Worm (Caenorhabditis elegans) whole organism, L3 larva: ENCODE measurements around the gene cpna-2.
A peak's percentile ranks its signal among the peaks of the same experiment; 100 is the strongest.

Experiments used
- R02D3.7 ChIP-seq: fragments of 150-350 bp; optimal IDR thresholded peaks from 2 replicates; lab custom pipeline; 2014; ENCODE audit warnings: missing biosample characterization, missing genetic modification characterization
- ZK546.5 ChIP-seq: sonication (generic microtip); optimal IDR thresholded peaks from 2 replicates; lab custom pipeline; 2017; ENCODE audit warnings: missing biosample characterization, missing genetic modification characterization
- aly-2 ChIP-seq: fragments of 150-350 bp; optimal IDR thresholded peaks from 2 replicates; lab custom pipeline; 2014; ENCODE audit warnings: missing biosample characterization, missing genetic modification characterization
- ama-1 ChIP-seq: fragments of 150-350 bp; optimal IDR thresholded peaks from 2 replicates; lab custom pipeline; 2018
- ceh-16 ChIP-seq: sonication (generic microtip); optimal IDR thresholded peaks from 2 replicates; lab custom pipeline; 2017; ENCODE audit warnings: missing biosample characterization, missing genetic modification characterization
- ceh-82 ChIP-seq: fragments of 150-350 bp; optimal IDR thresholded peaks from 2 replicates; lab custom pipeline; 2014; ENCODE audit warnings: missing biosample characterization, missing genetic modification characterization
- egl-27 ChIP-seq: sonication (generic microtip); optimal IDR thresholded peaks from 4 replicates; lab custom pipeline; 2017; ENCODE audit warnings: missing biosample characterization, missing genetic modification reagents, missing genetic modification characterization
- egl-5 ChIP-seq: fragments of 150-350 bp; optimal IDR thresholded peaks from 2 replicates; lab custom pipeline; 2017; ENCODE audit warnings: missing biosample characterization, missing genetic modification reagents, missing genetic modification characterization, inconsistent platforms
- elt-1 ChIP-seq: fragments of 150-350 bp; optimal IDR thresholded peaks from 2 replicates; lab custom pipeline; 2014; ENCODE audit warnings: missing biosample characterization, missing genetic modification characterization
- elt-2 ChIP-seq: sonication (generic microtip); optimal IDR thresholded peaks from 2 replicates; lab custom pipeline; 2016; ENCODE audit warnings: missing genetic modification reagents, mild to moderate bottlenecking, missing genetic modification characterization, missing compliant biosample characterization
- elt-3 ChIP-seq, 3 experiments: fragments of 150-350 bp in 1 of 3; sonication (generic microtip) in 2 of 3; optimal IDR thresholded peaks; 2 replicates in 2 of 3; 4 replicates in 1 of 3; lab custom pipeline; 2014 to 2017; ENCODE audit warnings: missing biosample characterization in 3 of 3, missing genetic modification characterization in 3 of 3
- eor-1 ChIP-seq, 2 experiments: fragments of 150-350 bp; optimal IDR thresholded peaks; 2 replicates each; lab custom pipeline; 2014 to 2018; ENCODE audit warnings: missing biosample characterization in 2 of 2, missing genetic modification characterization in 2 of 2
- fkh-10 ChIP-seq: sonication (generic microtip); optimal IDR thresholded peaks from 2 replicates; lab custom pipeline; 2017; ENCODE audit warnings: missing biosample characterization, missing genetic modification reagents, missing genetic modification characterization
- fos-1 ChIP-seq: fragments of 150-350 bp; optimal IDR thresholded peaks from 2 replicates; lab custom pipeline; 2014; ENCODE audit warnings: missing biosample characterization, missing genetic modification characterization
- hmg-11 ChIP-seq: sonication (generic microtip); optimal IDR thresholded peaks from 2 replicates; lab custom pipeline; 2016; ENCODE audit warnings: missing genetic modification characterization, missing compliant biosample characterization
- jun-1 ChIP-seq: fragments of 150-350 bp; optimal IDR thresholded peaks from 2 replicates; lab custom pipeline; 2014; ENCODE audit warnings: missing biosample characterization, missing genetic modification reagents, missing genetic modification characterization
- lin-15B ChIP-seq: fragments of 150-350 bp; optimal IDR thresholded peaks from 2 replicates; lab custom pipeline; 2014; ENCODE audit warnings: missing biosample characterization, missing genetic modification characterization
- lin-39 ChIP-seq: fragments of 150-350 bp; optimal IDR thresholded peaks from 2 replicates; lab custom pipeline; 2018; ENCODE audit warnings: missing biosample characterization, missing genetic modification reagents, missing genetic modification characterization
- mdl-1 ChIP-seq: fragments of 150-350 bp; optimal IDR thresholded peaks from 2 replicates; lab custom pipeline; 2014; ENCODE audit warnings: missing biosample characterization, missing genetic modification characterization
- mml-1 ChIP-seq: fragments of 150-350 bp; sonication (generic microtip); optimal IDR thresholded peaks from 3 replicates; lab custom pipeline; 2014; ENCODE audit warnings: missing biosample characterization, missing genetic modification characterization
- nfya-1 ChIP-seq: sonication (generic microtip); optimal IDR thresholded peaks from 2 replicates; lab custom pipeline; 2017; ENCODE audit warnings: missing genetic modification characterization, mild to moderate bottlenecking, missing compliant biosample characterization, antibody characterized with exemption, moderate library complexity; ENCODE audit not compliant: insufficient read depth
- nhr-11 ChIP-seq: fragments of 150-350 bp; optimal IDR thresholded peaks from 2 replicates; lab custom pipeline; 2014; ENCODE audit warnings: missing biosample characterization, missing genetic modification characterization
- nhr-23 ChIP-seq: fragments of 150-350 bp; optimal IDR thresholded peaks from 2 replicates; lab custom pipeline; 2014; ENCODE audit warnings: missing biosample characterization, missing genetic modification reagents, missing genetic modification characterization
- nhr-237 ChIP-seq: fragments of 150-350 bp; optimal IDR thresholded peaks from 2 replicates; lab custom pipeline; 2014; ENCODE audit warnings: missing biosample characterization, missing genetic modification characterization
- nhr-25 ChIP-seq: sonication (generic microtip); optimal IDR thresholded peaks from 2 replicates; lab custom pipeline; 2017; ENCODE audit warnings: missing biosample characterization, missing genetic modification characterization
- nhr-28 ChIP-seq: fragments of 150-350 bp; optimal IDR thresholded peaks from 2 replicates; lab custom pipeline; 2014; ENCODE audit warnings: missing biosample characterization, missing genetic modification characterization
- nhr-76 ChIP-seq: fragments of 150-350 bp; sonication (generic microtip); optimal IDR thresholded peaks from 5 replicates; lab custom pipeline; 2014; ENCODE audit warnings: missing biosample characterization, missing genetic modification characterization
- pha-4 ChIP-seq: fragments of 150-350 bp; optimal IDR thresholded peaks from 2 replicates; lab custom pipeline; 2014; ENCODE audit warnings: missing biosample characterization, missing genetic modification reagents, missing genetic modification characterization
- pqm-1 ChIP-seq: fragments of 150-350 bp; optimal IDR thresholded peaks from 2 replicates; lab custom pipeline; 2017; ENCODE audit warnings: missing biosample characterization, missing genetic modification characterization, inconsistent platforms
- sea-2 ChIP-seq: fragments of 150-350 bp; sonication (generic microtip); optimal IDR thresholded peaks from 4 replicates; lab custom pipeline; 2014; ENCODE audit warnings: missing biosample characterization, missing genetic modification reagents, missing genetic modification characterization
- skn-1 ChIP-seq: fragments of 150-350 bp; optimal IDR thresholded peaks from 2 replicates; lab custom pipeline; 2014; ENCODE audit warnings: missing biosample characterization, missing genetic modification characterization
- snpc-4 ChIP-seq: fragments of 150-350 bp; optimal IDR thresholded peaks from 2 replicates; lab custom pipeline; 2014; ENCODE audit warnings: missing biosample characterization, missing genetic modification characterization
- tbx-2 ChIP-seq: sonication (generic microtip); optimal IDR thresholded peaks from 2 replicates; lab custom pipeline; 2016; ENCODE audit warnings: mild to moderate bottlenecking, missing genetic modification characterization, missing compliant biosample characterization
- unc-39 ChIP-seq: sonication (generic microtip); optimal IDR thresholded peaks from 4 replicates; lab custom pipeline; 2017; ENCODE audit warnings: missing biosample characterization, missing genetic modification characterization
- unc-62 ChIP-seq: fragments of 150-350 bp; sonication (generic microtip); optimal IDR thresholded peaks from 4 replicates; lab custom pipeline; 2014; ENCODE audit warnings: missing biosample characterization, missing genetic modification reagents, missing genetic modification characterization
- ztf-11 ChIP-seq: fragments of 150-350 bp; optimal IDR thresholded peaks from 2 replicates; lab custom pipeline; 2014; ENCODE audit warnings: missing biosample characterization, missing genetic modification characterization
- ztf-4 ChIP-seq: fragments of 150-350 bp; optimal IDR thresholded peaks from 2 replicates; lab custom pipeline; 2014; ENCODE audit warnings: missing biosample characterization, missing genetic modification characterization

The cpna-2 gene

ce11 chrII:7709301-7709754, 15.4 kb upstream of the cpna-2 start, which contains the start of gene sre-1:
Gene sre-1 (plus strand): TSS chrII:7709704.
- TF ChIP-seq nhr-28 (tag; lab: Kevin White, UChicago), result no peak
- no peak for TF ChIP-seq nhr-76 (tag; lab: Kevin White, UChicago)
- no peak for TF ChIP-seq elt-2 (tag; lab: Kevin White, UChicago)
- TF ChIP-seq mml-1, result no peak
- TF ChIP-seq lin-15B (tag; lab: Kevin White, UChicago), result no peak
- no peak for TF ChIP-seq egl-5
- TF ChIP-seq elt-3 (tag; optimal IDR thresholded peaks at IDR 0.05; lab: Kevin White, UChicago), result no peak
- TF ChIP-seq nhr-23 (tag; lab: Kevin White, UChicago), result no peak
- no peak for TF ChIP-seq sea-2
- TF ChIP-seq snpc-4, result no peak

- TF ChIP-seq lin-39, result peak; percentile 4
- TF ChIP-seq elt-1, result peak; percentile 60
- TF ChIP-seq ztf-11 (tag; lab: Kevin White, UChicago), result no peak
- no peak for TF ChIP-seq nhr-11 (tag; lab: Kevin White, UChicago)
- TF ChIP-seq fkh-10 (GFP tag; lab: Kevin White, UChicago), result peak; percentile 97
- peak; percentile 26 for TF ChIP-seq nfya-1 (tag; lab: Kevin White, UChicago)
Measured at ce11 chrII:7714614-7715186, 10.0 kb upstream of the cpna-2 start.

- no peak for TF ChIP-seq pqm-1 (tag; lab: Kevin White, UChicago)
- no peak for TF ChIP-seq nfya-1 (tag; lab: Kevin White, UChicago)
- TF ChIP-seq nhr-25 (tag; lab: Kevin White, UChicago), result no peak
- TF ChIP-seq unc-39 (tag; lab: Kevin White, UChicago), result no peak
- no peak for TF ChIP-seq R02D3.7 (tag; lab: Kevin White, UChicago)
- TF ChIP-seq egl-5, result no peak
- no peak for TF ChIP-seq jun-1 (tag; lab: Kevin White, UChicago)
- no peak for TF ChIP-seq unc-62
- TF ChIP-seq hmg-11, result peak; percentile 14
- TF ChIP-seq ztf-11 (tag; lab: Kevin White, UChicago), result no peak
- TF ChIP-seq fkh-10 (GFP tag; lab: Kevin White, UChicago), result peak; percentile 39
Measured at ce11 chrII:7716112-7716511, 8.6 kb upstream of the cpna-2 start.

- TF ChIP-seq aly-2 (tag; lab: Kevin White, UChicago) (no peak), nfya-1 (tag; lab: Kevin White, UChicago) (no peak), fos-1 (no peak), nhr-237 (tag; lab: Kevin White, UChicago) (no peak), tbx-2 (no peak), egl-27 (tag; lab: Kevin White, UChicago) (no peak), ceh-16 (tag; lab: Kevin White, UChicago) (no peak), ztf-4 (tag; lab: Kevin White, UChicago) (no peak), elt-2 (tag; lab: Kevin White, UChicago) (no peak), ama-1 (no peak), eor-1 (tag; optimal IDR thresholded peaks at IDR 0.05; lab: Kevin White, UChicago) (no peak), ZK546.5 (no peak), mdl-1 (tag; lab: Kevin White, UChicago) (no peak), sea-2 (no peak), mml-1 (no peak), pha-4 (tag; lab: Kevin White, UChicago) (no peak), lin-39 (no peak), lin-15B (tag; lab: Kevin White, UChicago) (no peak), snpc-4 (no peak)
Measured at ce11 chrII:7718491-7718890, 6.2 kb upstream of the cpna-2 start, which contains the start of gene cpna-5. Gene cpna-5 (minus strand): TSS chrII:7718591.

ce11 chrII:7719039-7719438, 5.7 kb upstream of the cpna-2 start:
- no peak for TF ChIP-seq nhr-237 (tag; lab: Kevin White, UChicago)
- no peak for TF ChIP-seq lin-39
- TF ChIP-seq ceh-82 (tag; lab: Kevin White, UChicago), result no peak
- TF ChIP-seq fkh-10 (GFP tag; lab: Kevin White, UChicago), result peak; percentile 39
- TF ChIP-seq skn-1 (tag; lab: Kevin White, UChicago), result no peak
